Fruit fly (Drosophila melanogaster) whole organism, embryonic: ENCODE measurements around the gene Gr64f.

ENCODE experiments used
- Adf1 ChIP-seq: fragments of 200-800 bp; sonication (Bioruptor generic); IDR thresholded peaks from 2 replicates; pipeline ENCODE4 v1.3.6; 2022; ENCODE audit warnings: missing biosample characterization, missing genetic modification characterization
- Antp ChIP-seq: fragments of 200-800 bp; sonication (Bioruptor generic); optimal IDR thresholded peaks from 3 replicates; lab custom pipeline; 2016; ENCODE audit warnings: missing biosample characterization, missing genetic modification characterization
- Awh ChIP-seq: fragments of 200-800 bp; sonication (Bioruptor generic); IDR thresholded peaks from 2 replicates; pipeline ENCODE4, ENCODE4 v1.3.6; 2022; ENCODE audit warnings: missing biosample characterization, missing genetic modification characterization
- Bgb ChIP-seq: fragments of 200-800 bp; sonication (Bioruptor generic); IDR thresholded peaks from 2 replicates; pipeline ENCODE4 v1.3.6; 2022; ENCODE audit warnings: missing biosample characterization, missing genetic modification characterization; ENCODE audit not compliant: partially characterized antibody
- CG10267 ChIP-seq: fragments of 200-800 bp; sonication (Bioruptor generic); optimal IDR thresholded peaks from 2 replicates; lab custom pipeline; 2018; ENCODE audit warnings: missing biosample characterization, mild to moderate bottlenecking, missing genetic modification characterization, moderate library complexity
- CG10321 ChIP-seq: fragments of 200-800 bp; sonication (Bioruptor generic); IDR thresholded peaks from 2 replicates; pipeline ENCODE4 v1.3.6; 2022; ENCODE audit warnings: missing biosample characterization, missing genetic modification characterization
- CG10959 ChIP-seq: fragments of 200-800 bp; sonication (Bioruptor generic); IDR thresholded peaks from 2 replicates; pipeline ENCODE4 v1.3.6; 2022; ENCODE audit warnings: missing biosample characterization, missing genetic modification characterization
- CG12391 ChIP-seq: fragments of 200-800 bp; sonication (Bioruptor generic); optimal IDR thresholded peaks from 3 replicates; lab custom pipeline; 2018; ENCODE audit warnings: missing biosample characterization, mild to moderate bottlenecking, missing genetic modification characterization, moderate library complexity
- CG13624 ChIP-seq: fragments of 200-800 bp; sonication (Bioruptor generic); optimal IDR thresholded peaks from 2 replicates; lab custom pipeline; 2016; ENCODE audit warnings: missing biosample characterization, missing genetic modification characterization
- CG13894 ChIP-seq: fragments of 200-800 bp; sonication (Bioruptor generic); optimal IDR thresholded peaks from 3 replicates; lab custom pipeline; 2018; ENCODE audit warnings: missing biosample characterization, mild to moderate bottlenecking, missing genetic modification characterization, moderate library complexity
- CG14014 ChIP-seq: fragments of 200-800 bp; sonication (Bioruptor generic); IDR thresholded peaks from 2 replicates; pipeline ENCODE4 v1.3.6; 2022; ENCODE audit warnings: missing biosample characterization, missing genetic modification characterization
- CG1792 ChIP-seq: fragments of 200-800 bp; sonication (Bioruptor generic); optimal IDR thresholded peaks from 2 replicates; lab custom pipeline; 2016; ENCODE audit warnings: missing biosample characterization, missing genetic modification characterization
- CG18619 ChIP-seq: fragments of 200-800 bp; sonication (Bioruptor generic); optimal IDR thresholded peaks from 3 replicates; lab custom pipeline; 2017; ENCODE audit warnings: missing biosample characterization, mild to moderate bottlenecking, missing genetic modification characterization
- CG18764 ChIP-seq: fragments of 200-800 bp; sonication (Bioruptor generic); optimal IDR thresholded peaks from 3 replicates; lab custom pipeline; 2016; ENCODE audit warnings: missing biosample characterization, missing genetic modification characterization
- CG31365 ChIP-seq: fragments of 200-800 bp; sonication (Bioruptor generic); optimal IDR thresholded peaks from 2 replicates; lab custom pipeline; 2018; ENCODE audit warnings: missing biosample characterization, mild to moderate bottlenecking, missing genetic modification characterization
- CG32532 ChIP-seq: fragments of 200-800 bp; sonication (Bioruptor generic); IDR thresholded peaks from 2 replicates; pipeline ENCODE4 v1.3.6; 2022; ENCODE audit warnings: missing biosample characterization, missing genetic modification characterization
- CG4360 ChIP-seq: fragments of 200-800 bp; sonication (Bioruptor generic); IDR thresholded peaks from 2 replicates; pipeline ENCODE4 v1.3.6; 2022; ENCODE audit warnings: missing biosample characterization, missing genetic modification characterization
- CG8388 ChIP-seq: fragments of 200-800 bp; sonication (Bioruptor generic); optimal IDR thresholded peaks from 2 replicates; lab custom pipeline; 2019; ENCODE audit warnings: missing biosample characterization, mild to moderate bottlenecking, missing genetic modification characterization, moderate library complexity
- CG9817 ChIP-seq: fragments of 200-800 bp; sonication (Bioruptor generic); optimal IDR thresholded peaks from 2 replicates; lab custom pipeline; 2018; ENCODE audit warnings: missing biosample characterization, mild to moderate bottlenecking, missing genetic modification characterization, moderate library complexity
- Camta ChIP-seq: fragments of 200-800 bp; sonication (Bioruptor generic); optimal IDR thresholded peaks from 2 replicates; lab custom pipeline; 2016; ENCODE audit warnings: missing biosample characterization, missing genetic modification characterization
- Dip3 ChIP-seq: fragments of 200-800 bp; sonication (Bioruptor generic); optimal IDR thresholded peaks from 3 replicates; lab custom pipeline; 2016; ENCODE audit warnings: missing biosample characterization, missing genetic modification characterization
- Drgx ChIP-seq: fragments of 200-800 bp; sonication (Bioruptor generic); IDR thresholded peaks from 2 replicates; pipeline ENCODE4 v1.3.6; 2022; ENCODE audit warnings: missing biosample characterization, missing genetic modification characterization
- Elba2 ChIP-seq: fragments of 200-800 bp; sonication (Bioruptor generic); optimal IDR thresholded peaks from 3 replicates; lab custom pipeline; 2016; ENCODE audit warnings: missing biosample characterization, missing genetic modification characterization
- Ets97D ChIP-seq: fragments of 200-800 bp; sonication (Bioruptor generic); optimal IDR thresholded peaks from 3 replicates; lab custom pipeline; 2016; ENCODE audit warnings: missing biosample characterization, missing genetic modification characterization
- Gsc ChIP-seq: fragments of 200-800 bp; sonication (Bioruptor generic); IDR thresholded peaks from 2 replicates; pipeline ENCODE4 v1.3.6; 2022; ENCODE audit warnings: missing biosample characterization, missing genetic modification characterization
- HLH4C ChIP-seq: fragments of 200-800 bp; sonication (Bioruptor generic); IDR thresholded peaks from 3 replicates; pipeline ENCODE4 v1.3.6; 2022; ENCODE audit warnings: missing biosample characterization, missing genetic modification characterization; ENCODE audit not compliant: partially characterized antibody
- HLH54F ChIP-seq: fragments of 200-800 bp; sonication (Bioruptor generic); optimal IDR thresholded peaks from 3 replicates; lab custom pipeline; 2016; ENCODE audit warnings: missing biosample characterization, missing genetic modification characterization
- Hmx ChIP-seq: fragments of 200-800 bp; sonication (Bioruptor generic); optimal IDR thresholded peaks from 2 replicates; lab custom pipeline; 2016; ENCODE audit warnings: missing biosample characterization, missing genetic modification characterization
- Jarid2 ChIP-seq: fragments of 200-800 bp; sonication (Bioruptor generic); optimal IDR thresholded peaks from 3 replicates; lab custom pipeline; 2017; ENCODE audit warnings: mild to moderate bottlenecking, missing biosample characterization, missing genetic modification reagents, missing genetic modification characterization
- Kr ChIP-seq: fragments of 200-800 bp; sonication (Bioruptor generic); optimal IDR thresholded peaks from 2 replicates; lab custom pipeline; 2017; ENCODE audit warnings: missing biosample characterization, mild to moderate bottlenecking, missing genetic modification characterization
- Lhr ChIP-seq: fragments of 200-800 bp; sonication (Bioruptor generic); optimal IDR thresholded peaks from 3 replicates; lab custom pipeline; 2017; ENCODE audit warnings: mild to moderate bottlenecking, missing biosample characterization, missing genetic modification reagents, missing genetic modification characterization
- Nf-YB ChIP-seq: fragments of 200-800 bp; sonication (Bioruptor generic); optimal IDR thresholded peaks from 3 replicates; lab custom pipeline; 2019; ENCODE audit warnings: missing biosample characterization, mild to moderate bottlenecking, missing genetic modification characterization, moderate library complexity
- Side ChIP-seq: fragments of 200-800 bp; sonication (Bioruptor generic); optimal IDR thresholded peaks from 2 replicates; lab custom pipeline; 2016; ENCODE audit warnings: missing biosample characterization, missing genetic modification characterization
- ac ChIP-seq: fragments of 200-800 bp; sonication (Bioruptor generic); optimal IDR thresholded peaks from 3 replicates; lab custom pipeline; 2017; ENCODE audit warnings: missing biosample characterization, mild to moderate bottlenecking, missing genetic modification characterization
- cato ChIP-seq: fragments of 200-800 bp; sonication (Bioruptor generic); optimal IDR thresholded peaks from 2 replicates; lab custom pipeline; 2016; ENCODE audit warnings: missing biosample characterization, missing genetic modification characterization, borderline replicate concordance
- caup ChIP-seq: fragments of 200-800 bp; sonication (Bioruptor generic); optimal IDR thresholded peaks from 3 replicates; lab custom pipeline; 2017; ENCODE audit warnings: missing biosample characterization, mild to moderate bottlenecking, missing genetic modification characterization, moderate library complexity; ENCODE audit not compliant: severe bottlenecking
- chinmo ChIP-seq: fragments of 200-800 bp; sonication (Bioruptor generic); IDR thresholded peaks from 4 replicates; pipeline ENCODE4 v1.3.6; 2022; ENCODE audit warnings: missing biosample characterization, missing genetic modification characterization; ENCODE audit not compliant: partially characterized antibody
- dimm ChIP-seq: fragments of 200-800 bp; sonication (Bioruptor generic); IDR thresholded peaks from 2 replicates; pipeline ENCODE4 v1.3.6; 2022; ENCODE audit warnings: missing biosample characterization, missing genetic modification characterization
- exex ChIP-seq: fragments of 200-800 bp; sonication (Bioruptor generic); optimal IDR thresholded peaks from 4 replicates; lab custom pipeline; 2018; ENCODE audit warnings: missing biosample characterization, mild to moderate bottlenecking, missing genetic modification characterization, moderate library complexity
- ftz-f1 ChIP-seq: fragments of 200-800 bp; sonication (Bioruptor generic); optimal IDR thresholded peaks from 2 replicates; lab custom pipeline; 2016; ENCODE audit warnings: missing biosample characterization, missing genetic modification characterization
- hb ChIP-seq: fragments of 200-800 bp; sonication (Bioruptor generic); IDR thresholded peaks from 3 replicates; pipeline ENCODE4 v1.3.6; 2022; ENCODE audit warnings: missing biosample characterization, missing genetic modification characterization; ENCODE audit not compliant: partially characterized antibody
- jing ChIP-seq: fragments of 200-800 bp; sonication (Bioruptor generic); optimal IDR thresholded peaks from 2 replicates; lab custom pipeline; 2018; ENCODE audit warnings: missing biosample characterization, mild to moderate bottlenecking, missing genetic modification characterization
- mirr ChIP-seq: fragments of 200-800 bp; sonication (Bioruptor generic); optimal IDR thresholded peaks from 3 replicates; lab custom pipeline; 2018; ENCODE audit warnings: missing biosample characterization, mild to moderate bottlenecking, missing genetic modification characterization
- phol ChIP-seq: fragments of 200-800 bp; sonication (Bioruptor generic); optimal IDR thresholded peaks from 3 replicates; lab custom pipeline; 2018; ENCODE audit warnings: missing biosample characterization, mild to moderate bottlenecking, missing genetic modification characterization, moderate library complexity
- row ChIP-seq: fragments of 200-800 bp; sonication (Bioruptor generic); IDR thresholded peaks from 3 replicates; pipeline ENCODE4 v1.3.6; 2022; ENCODE audit warnings: missing biosample characterization, missing genetic modification characterization
- sc ChIP-seq, 3 experiments: fragments of >200 bp in 2 of 3; fragments of 200-800 bp in 1 of 3; sonication (Bioruptor generic) in 1 of 3; optimal IDR thresholded peaks; 2 replicates in 2 of 3; 3 replicates in 1 of 3; lab custom pipeline; 2017; ENCODE audit warnings: mild to moderate bottlenecking in 1 of 3, missing biosample characterization in 1 of 3, missing genetic modification characterization in 1 of 3, missing genetic modification reagents in 1 of 3
- schlank ChIP-seq: fragments of 200-800 bp; sonication (Bioruptor generic); optimal IDR thresholded peaks from 2 replicates; lab custom pipeline; 2018; ENCODE audit warnings: missing biosample characterization, mild to moderate bottlenecking, missing genetic modification characterization
- sens-2 ChIP-seq: fragments of 200-800 bp; sonication (Bioruptor generic); IDR thresholded peaks from 2 replicates; pipeline ENCODE4 v1.3.6; 2022; ENCODE audit warnings: missing biosample characterization, missing genetic modification characterization
- slbo ChIP-seq: fragments of 200-800 bp; sonication (Bioruptor generic); IDR thresholded peaks from 2 replicates; pipeline ENCODE4 v1.3.6; 2022; ENCODE audit warnings: missing biosample characterization, missing genetic modification characterization
- slou ChIP-seq: fragments of 200-800 bp; sonication (Bioruptor generic); optimal IDR thresholded peaks from 3 replicates; lab custom pipeline; 2016; ENCODE audit warnings: missing biosample characterization, missing genetic modification characterization
- tna ChIP-seq: fragments of 200-800 bp; sonication (Bioruptor generic); IDR thresholded peaks from 2 replicates; pipeline ENCODE4 v1.3.6; 2022; ENCODE audit warnings: missing biosample characterization, missing genetic modification characterization; ENCODE audit not compliant: partially characterized antibody

Gene Gr64f

DNA sequence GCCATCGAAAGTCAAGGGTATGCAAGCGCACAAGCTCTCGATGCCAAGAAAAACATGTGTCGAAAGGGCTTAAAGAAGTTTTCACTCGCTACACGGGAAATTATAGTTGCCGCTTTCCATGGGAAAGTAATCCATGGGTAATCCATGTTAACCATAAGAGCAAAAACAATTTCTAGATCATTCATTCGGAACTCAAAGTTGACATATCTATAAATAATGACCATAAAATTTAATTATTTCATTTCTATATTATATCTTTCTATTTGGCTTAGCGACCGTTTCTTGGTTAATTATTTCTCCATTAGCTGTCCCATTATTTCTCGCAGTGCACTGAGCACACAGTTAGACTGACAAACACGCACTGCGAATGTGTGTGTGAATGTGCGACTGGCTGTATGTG is 34.9 kb upstream of the Gr64f start (continued):
- TF ChIP-seq HLH4C (GFP tag; lab: Robert Waterston, UW) (no peak), slou (GFP tag; lab: Kevin White, UChicago) (no peak), Antp (GFP tag; lab: Kevin White, UChicago) (no peak), CG10267 (no peak), CG13894 (tag; lab: Kevin White, UChicago) (no peak), CG14014 (no peak), CG1792 (no peak), Kr (no peak), Drgx (GFP tag; lab: Robert Waterston, UW) (no peak), slbo (peak; percentile 22; the same call in 1 of the 2 replicates), sc (optimal IDR thresholded peaks at IDR 0.05; lab: Kevin White, UChicago) (no peak), sc (GFP tag; optimal IDR thresholded peaks at IDR 0.05; lab: Kevin White, UChicago) (no peak), Gsc (no peak), CG31365 (no peak), exex (tag; lab: Kevin White, UChicago) (no peak), dimm (GFP tag; lab: Robert Waterston, UW) (no peak), CG9817 (tag; lab: Kevin White, UChicago) (no peak), CG18764 (GFP tag; lab: Kevin White, UChicago) (no peak), Bgb (GFP tag; lab: Robert Waterston, UW) (no peak), tna (GFP tag; lab: Robert Waterston, UW) (no peak), sens-2 (no peak), caup (GFP tag; lab: Kevin White, UChicago) (peak; percentile 3), Jarid2 (GFP tag; lab: Kevin White, UChicago) (no peak), hb (GFP tag; lab: Robert Waterston, UW) (no peak), Elba2 (GFP tag; lab: Kevin White, UChicago) (no peak), ftz-f1 (no peak), row (GFP tag; lab: Robert Waterston, UW) (peak; percentile 62), CG12391 (tag; lab: Kevin White, UChicago) (peak; percentile 40), phol (tag; lab: Kevin White, UChicago) (peak; percentile 8), Awh (GFP tag; lab: Robert Waterston, UW) (no peak), Dip3 (GFP tag; lab: Kevin White, UChicago) (no peak), Hmx (GFP tag; lab: Kevin White, UChicago) (no peak), HLH54F (GFP tag; lab: Kevin White, UChicago) (no peak), Lhr (GFP tag; lab: Kevin White, UChicago) (no peak), Side (GFP tag; lab: Kevin White, UChicago) (no peak), CG10321 (GFP tag; lab: Robert Waterston, UW) (no peak), Ets97D (GFP tag; lab: Kevin White, UChicago) (no peak), CG8388 (GFP tag; lab: Kevin White, UChicago) (peak; percentile 17), mirr (no peak), Adf1 (GFP tag; lab: Robert Waterston, UW) (no peak), CG4360 (GFP tag; lab: Robert Waterston, UW) (no peak), CG32532 (no peak), CG13624 (no peak), CG10959 (GFP tag; lab: Robert Waterston, UW) (no peak), ac (GFP tag; lab: Kevin White, UChicago) (no peak), CG18619 (GFP tag; lab: Kevin White, UChicago) (peak; percentile 59), schlank (no peak), Camta (GFP tag; lab: Kevin White, UChicago) (no peak), chinmo (no peak), cato (no peak), jing (GFP tag; lab: Kevin White, UChicago) (peak; percentile 11), Nf-YB (peak; percentile 12)
